Fruit fly (Drosophila melanogaster) whole organism, embryonic: ENCODE data around the gene CG43255.

ENCODE experiments used
- Aef1 ChIP-seq: fragments of 200-800 bp; sonication (Bioruptor generic); IDR thresholded peaks from 3 replicates; pipeline ENCODE4 v1.3.6; 2022; ENCODE audit warnings: missing biosample characterization, missing genetic modification characterization
- B-H1 ChIP-seq: fragments of 200-800 bp; sonication (Bioruptor generic); IDR thresholded peaks from 3 replicates; pipeline ENCODE4 v1.3.6; 2022; ENCODE audit warnings: missing biosample characterization, missing genetic modification characterization
- BtbVII ChIP-seq: fragments of 200-800 bp; sonication (Bioruptor generic); optimal IDR thresholded peaks from 3 replicates; lab custom pipeline; 2017; ENCODE audit warnings: missing biosample characterization, mild to moderate bottlenecking, missing genetic modification characterization
- CG10366 ChIP-seq: fragments of 200-800 bp; sonication (Bioruptor generic); IDR thresholded peaks from 2 replicates; pipeline ENCODE4 v1.3.6; 2022; ENCODE audit warnings: missing biosample characterization, missing genetic modification characterization
- CG11093 ChIP-seq: fragments of 200-800 bp; sonication (Bioruptor generic); IDR thresholded peaks from 3 replicates; pipeline ENCODE4 v1.3.6; 2022; ENCODE audit warnings: missing biosample characterization, missing genetic modification characterization
- CG11456 ChIP-seq: fragments of 200-800 bp; sonication (Bioruptor generic); IDR thresholded peaks from 3 replicates; pipeline ENCODE4 v1.3.6; 2022; ENCODE audit warnings: missing biosample characterization, missing genetic modification characterization
- CG12299 ChIP-seq: fragments of 200-800 bp; sonication (Bioruptor generic); optimal IDR thresholded peaks from 2 replicates; lab custom pipeline; 2018; ENCODE audit warnings: missing biosample characterization, mild to moderate bottlenecking, missing genetic modification characterization
- CG16813 ChIP-seq: fragments of 200-800 bp; sonication (Bioruptor generic); IDR thresholded peaks from 3 replicates; pipeline ENCODE4 v1.3.6; 2022; ENCODE audit warnings: missing biosample characterization, missing genetic modification characterization; ENCODE audit not compliant: partially characterized antibody
- CG18476 ChIP-seq: fragments of 200-800 bp; sonication (Bioruptor generic); optimal IDR thresholded peaks from 2 replicates; lab custom pipeline; 2016; ENCODE audit warnings: missing biosample characterization, mild to moderate bottlenecking, missing genetic modification characterization
- CG2199 ChIP-seq: fragments of 200-800 bp; sonication (Bioruptor generic); IDR thresholded peaks from 3 replicates; pipeline ENCODE4 v1.3.6; 2022; ENCODE audit warnings: missing biosample characterization, missing genetic modification characterization
- CG3407 ChIP-seq: fragments of 200-800 bp; sonication (Bioruptor generic); optimal IDR thresholded peaks from 2 replicates; lab custom pipeline; 2018; ENCODE audit warnings: missing biosample characterization, mild to moderate bottlenecking, missing genetic modification characterization
- CG4404 ChIP-seq: fragments of 200-800 bp; sonication (Bioruptor generic); IDR thresholded peaks from 2 replicates; pipeline ENCODE4 v1.3.6; 2022; ENCODE audit warnings: missing biosample characterization, missing genetic modification characterization
- CG4820 ChIP-seq: fragments of 200-800 bp; sonication (Bioruptor generic); optimal IDR thresholded peaks from 3 replicates; lab custom pipeline; 2016; ENCODE audit warnings: missing biosample characterization, missing genetic modification characterization
- CG6654 ChIP-seq: fragments of 200-800 bp; sonication (Bioruptor generic); optimal IDR thresholded peaks from 2 replicates; lab custom pipeline; 2017; ENCODE audit warnings: missing biosample characterization, mild to moderate bottlenecking, missing genetic modification characterization
- CG6689 ChIP-seq: fragments of 200-800 bp; sonication (Bioruptor generic); IDR thresholded peaks from 2 replicates; pipeline ENCODE4 v1.3.6; 2022; ENCODE audit warnings: missing biosample characterization, missing genetic modification characterization
- CG6854 ChIP-seq: fragments of 200-800 bp; sonication (Bioruptor generic); optimal IDR thresholded peaks from 3 replicates; lab custom pipeline; 2017; ENCODE audit warnings: missing biosample characterization, mild to moderate bottlenecking, missing genetic modification characterization
- CHES-1-like ChIP-seq: fragments of 200-800 bp; sonication (Bioruptor generic); optimal IDR thresholded peaks from 2 replicates; lab custom pipeline; 2016; ENCODE audit warnings: missing biosample characterization, missing genetic modification characterization
- Dip2 ChIP-seq: fragments of 200-800 bp; sonication (Bioruptor generic); IDR thresholded peaks from 2 replicates; pipeline ENCODE4 v1.3.6; 2022; ENCODE audit warnings: missing biosample characterization, missing genetic modification characterization
- E2f2 ChIP-seq: fragments of 200-800 bp; sonication (Bioruptor generic); IDR thresholded peaks from 2 replicates; pipeline ENCODE4 v1.3.6; 2022; ENCODE audit warnings: missing biosample characterization, missing genetic modification characterization
- Ets97D ChIP-seq: fragments of 200-800 bp; sonication (Bioruptor generic); optimal IDR thresholded peaks from 3 replicates; lab custom pipeline; 2016; ENCODE audit warnings: missing biosample characterization, missing genetic modification characterization
- Fer1 ChIP-seq: fragments of 200-800 bp; sonication (Bioruptor generic); optimal IDR thresholded peaks from 2 replicates; lab custom pipeline; 2017; ENCODE audit warnings: missing biosample characterization, mild to moderate bottlenecking, missing genetic modification characterization
- Hr39 ChIP-seq: fragments of >200 bp; optimal IDR thresholded peaks from 2 replicates; lab custom pipeline; 2017
- Lhr ChIP-seq: fragments of 200-800 bp; sonication (Bioruptor generic); optimal IDR thresholded peaks from 3 replicates; lab custom pipeline; 2017; ENCODE audit warnings: mild to moderate bottlenecking, missing biosample characterization, missing genetic modification reagents, missing genetic modification characterization
- MBD-R2 ChIP-seq: fragments of 200-800 bp; sonication (Bioruptor generic); IDR thresholded peaks from 2 replicates; pipeline ENCODE4 v1.3.6; 2022; ENCODE audit warnings: missing biosample characterization, missing genetic modification characterization
- Mad ChIP-seq: fragments of 200-800 bp; sonication (Bioruptor generic); optimal IDR thresholded peaks from 2 replicates; lab custom pipeline; 2016; ENCODE audit warnings: missing biosample characterization, missing genetic modification characterization
- Nf-YC ChIP-seq: fragments of 200-800 bp; optimal IDR thresholded peaks from 3 replicates; lab custom pipeline; 2019; ENCODE audit warnings: missing biosample characterization, mild to moderate bottlenecking, missing genetic modification characterization, moderate library complexity
- NfI ChIP-seq: fragments of 200-800 bp; sonication (Bioruptor generic); optimal IDR thresholded peaks from 3 replicates; lab custom pipeline; 2018; ENCODE audit warnings: missing biosample characterization, mild to moderate bottlenecking, missing genetic modification characterization, moderate library complexity
- Rfx ChIP-seq: fragments of 200-800 bp; sonication (Bioruptor generic); IDR thresholded peaks from 2 replicates; pipeline ENCODE4 v1.3.6; 2022; ENCODE audit warnings: missing biosample characterization, missing genetic modification characterization
- Sin3A ChIP-seq: fragments of >200 bp; optimal IDR thresholded peaks from 2 replicates; lab custom pipeline; 2018
- Ssrp ChIP-seq: fragments of 200-800 bp; sonication (Bioruptor generic); optimal IDR thresholded peaks from 2 replicates; lab custom pipeline; 2018; ENCODE audit warnings: missing biosample characterization, mild to moderate bottlenecking, missing genetic modification characterization, moderate library complexity
- TFAM ChIP-seq: fragments of 200-800 bp; sonication (Bioruptor generic); optimal IDR thresholded peaks from 2 replicates; lab custom pipeline; 2017; ENCODE audit warnings: missing biosample characterization, missing genetic modification characterization, inconsistent platforms
- ab ChIP-seq: fragments of 200-800 bp; sonication (Bioruptor generic); optimal IDR thresholded peaks from 2 replicates; lab custom pipeline; 2016; ENCODE audit warnings: missing biosample characterization, missing genetic modification characterization
- ash1 ChIP-seq: fragments of 200-800 bp; sonication (Bioruptor generic); optimal IDR thresholded peaks from 2 replicates; lab custom pipeline; 2018; ENCODE audit warnings: missing biosample characterization, mild to moderate bottlenecking, missing genetic modification characterization
- caup ChIP-seq: fragments of 200-800 bp; sonication (Bioruptor generic); optimal IDR thresholded peaks from 3 replicates; lab custom pipeline; 2017; ENCODE audit warnings: missing biosample characterization, mild to moderate bottlenecking, missing genetic modification characterization, moderate library complexity; ENCODE audit not compliant: severe bottlenecking
- chm ChIP-seq: fragments of 200-800 bp; sonication (Bioruptor generic); IDR thresholded peaks from 2 replicates; pipeline ENCODE4 v1.3.6; 2022; ENCODE audit warnings: missing biosample characterization, missing genetic modification characterization
- crc ChIP-seq: fragments of 200-800 bp; sonication (Bioruptor generic); optimal IDR thresholded peaks from 2 replicates; lab custom pipeline; 2016; ENCODE audit warnings: missing biosample characterization, missing genetic modification characterization
- croc ChIP-seq: fragments of 200-800 bp; sonication (Bioruptor generic); conservative IDR thresholded peaks from 3 replicates; pipeline ENCODE4 v1.3.6; 2022; ENCODE audit warnings: missing biosample characterization, missing genetic modification characterization
- dati ChIP-seq: fragments of 200-800 bp; sonication (Bioruptor generic); IDR thresholded peaks from 2 replicates; pipeline ENCODE4 v1.3.6; 2022; ENCODE audit warnings: missing biosample characterization, missing genetic modification characterization
- fd64A ChIP-seq: fragments of 200-800 bp; sonication (Bioruptor generic); optimal IDR thresholded peaks from 3 replicates; lab custom pipeline; 2018; ENCODE audit warnings: missing biosample characterization, mild to moderate bottlenecking, missing genetic modification characterization
- gcm ChIP-seq: fragments of 200-800 bp; sonication (Bioruptor generic); optimal IDR thresholded peaks from 2 replicates; lab custom pipeline; 2019; ENCODE audit warnings: missing biosample characterization, mild to moderate bottlenecking, missing genetic modification characterization, moderate library complexity
- gcm2 ChIP-seq: fragments of 200-800 bp; sonication (Bioruptor generic); optimal IDR thresholded peaks from 2 replicates; lab custom pipeline; 2016; ENCODE audit warnings: missing biosample characterization, missing genetic modification characterization
- gsb ChIP-seq: fragments of 200-800 bp; sonication (Bioruptor generic); IDR thresholded peaks from 2 replicates; pipeline ENCODE4 v1.3.6; 2022; ENCODE audit warnings: missing biosample characterization, missing genetic modification characterization
- inv ChIP-seq: fragments of 200-800 bp; sonication (Bioruptor generic); IDR thresholded peaks from 2 replicates; pipeline ENCODE4 v1.3.6; 2022; ENCODE audit warnings: missing biosample characterization, missing genetic modification characterization; ENCODE audit not compliant: partially characterized antibody
- kay ChIP-seq: fragments of 200-800 bp; sonication (Bioruptor generic); optimal IDR thresholded peaks from 2 replicates; lab custom pipeline; 2016; ENCODE audit warnings: missing biosample characterization, missing genetic modification characterization
- mam ChIP-seq: fragments of 200-800 bp; sonication (Bioruptor generic); optimal IDR thresholded peaks from 3 replicates; lab custom pipeline; 2016; ENCODE audit warnings: missing biosample characterization, missing genetic modification characterization
- pfk ChIP-seq: fragments of 200-800 bp; sonication (Bioruptor generic); optimal IDR thresholded peaks from 2 replicates; lab custom pipeline; 2018; ENCODE audit warnings: missing biosample characterization, mild to moderate bottlenecking, missing genetic modification characterization, moderate library complexity
- prd ChIP-seq, 3 experiments: fragments of >200 bp in 2 of 3; fragments of 200-800 bp in 1 of 3; sonication (Bioruptor generic) in 1 of 3; optimal IDR thresholded peaks in 2 of 3; IDR thresholded peaks in 1 of 3; 2 replicates in 2 of 3; 3 replicates in 1 of 3; pipeline versions ENCODE4 v1.3.6 to Lab custom; 2017 to 2022; ENCODE audit warnings: missing biosample characterization in 1 of 3, missing genetic modification characterization in 1 of 3
- pros ChIP-seq: fragments of 200-800 bp; sonication (Bioruptor generic); optimal IDR thresholded peaks from 3 replicates; lab custom pipeline; 2019; ENCODE audit warnings: missing biosample characterization, mild to moderate bottlenecking, missing genetic modification characterization, moderate library complexity
- trem ChIP-seq: fragments of 200-800 bp; optimal IDR thresholded peaks from 3 replicates; lab custom pipeline; 2019; ENCODE audit warnings: missing biosample characterization, mild to moderate bottlenecking, missing genetic modification characterization, moderate library complexity
- tup ChIP-seq: fragments of 200-800 bp; sonication (Bioruptor generic); optimal IDR thresholded peaks from 2 replicates; lab custom pipeline; 2016; ENCODE audit warnings: missing biosample characterization, mild to moderate bottlenecking, missing genetic modification characterization, moderate library complexity
- unc-4 ChIP-seq: fragments of 200-800 bp; sonication (Bioruptor generic); IDR thresholded peaks from 2 replicates; pipeline ENCODE4 v1.3.6; 2022; ENCODE audit warnings: missing biosample characterization, missing genetic modification characterization; ENCODE audit not compliant: partially characterized antibody

CG43255 gene

DNA sequence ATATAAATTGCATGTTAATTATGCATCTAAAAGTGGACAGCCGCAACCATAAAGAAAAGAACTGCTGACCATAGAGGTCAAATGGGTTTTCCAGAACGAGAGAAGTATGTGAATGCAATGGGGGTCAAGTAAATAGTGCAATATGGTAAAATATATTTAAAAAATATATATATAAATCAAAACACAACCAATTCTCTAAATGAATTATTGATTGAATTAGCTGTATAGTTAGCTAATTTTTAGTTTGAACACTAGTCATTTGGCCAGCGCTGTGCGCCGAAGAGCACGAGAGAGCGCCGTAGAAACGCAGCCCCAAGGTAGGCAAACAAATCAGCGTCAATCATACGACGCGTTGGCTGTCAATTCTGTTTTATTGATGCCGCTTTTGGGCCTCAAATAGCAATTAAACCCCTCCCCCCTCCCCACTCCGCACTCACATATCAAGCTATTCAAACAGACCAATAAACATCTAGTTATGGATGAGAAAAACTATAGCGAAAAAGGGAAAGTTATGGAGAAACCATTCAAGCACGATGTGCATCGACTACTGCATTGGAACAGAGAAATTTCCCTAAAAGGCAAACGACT is 44.7 kb upstream of the CG43255 start (continued):
- peak; percentile 67 for TF ChIP-seq CG12299 (tag; lab: Kevin White, UChicago)
- TF ChIP-seq CG11093 (GFP tag; lab: Robert Waterston, UW) = no peak; the same call in 1 of the 3 replicates
- TF ChIP-seq CG11456 (GFP tag; lab: Robert Waterston, UW) = peak; percentile 88
- TF ChIP-seq Ets97D (GFP tag; lab: Kevin White, UChicago) = no peak
- TF ChIP-seq caup (GFP tag; lab: Kevin White, UChicago) = peak; percentile 82
- no peak for TF ChIP-seq ab (GFP tag; lab: Kevin White, UChicago)
- TF ChIP-seq inv (GFP tag; lab: Robert Waterston, UW) = no peak
- peak; percentile 69 for TF ChIP-seq trem (tag; lab: Kevin White, UChicago)
- TF ChIP-seq pros (GFP tag; lab: Kevin White, UChicago) = no peak
- TF ChIP-seq NfI (GFP tag; lab: Kevin White, UChicago) = peak; percentile 76
- TF ChIP-seq Ssrp (tag; lab: Kevin White, UChicago) = peak; percentile 79
- peak; percentile 81; the same call in 1 of the 3 replicates for TF ChIP-seq CG2199 (GFP tag; lab: Robert Waterston, UW)
- TF ChIP-seq chm = peak; percentile 80; the same call in 1 of the 2 replicates
- no peak for TF ChIP-seq Sin3A (lab: Kevin White, UChicago)
- peak; percentile 59 for TF ChIP-seq MBD-R2 (GFP tag; lab: Robert Waterston, UW)
- peak; percentile 72 for TF ChIP-seq CG3407
- no peak for TF ChIP-seq ash1 (GFP tag; lab: Kevin White, UChicago)
- TF ChIP-seq E2f2 = peak; percentile 71
- peak; percentile 30 for TF ChIP-seq Lhr (GFP tag; lab: Kevin White, UChicago)
- TF ChIP-seq Dip2 (GFP tag; lab: Robert Waterston, UW) = no peak
- peak; percentile 53 for TF ChIP-seq CG6654 (GFP tag; lab: Kevin White, UChicago)
- peak; percentile 87 for TF ChIP-seq B-H1 (GFP tag; lab: Robert Waterston, UW)
- TF ChIP-seq BtbVII (GFP tag; lab: Kevin White, UChicago) = peak; percentile 78
- TF ChIP-seq CG4404 (GFP tag; lab: Robert Waterston, UW) = peak; percentile 50
- peak; percentile 88 for TF ChIP-seq CG6689
- no peak for TF ChIP-seq gcm2
- no peak for TF ChIP-seq pfk (GFP tag; lab: Kevin White, UChicago)
- TF ChIP-seq dati (GFP tag; lab: Robert Waterston, UW) = peak; percentile 64; the same call in 1 of the 2 replicates
- no peak for TF ChIP-seq tup
- no peak for TF ChIP-seq unc-4 (GFP tag; lab: Robert Waterston, UW)
- peak; percentile 79 for TF ChIP-seq gcm (GFP tag; lab: Kevin White, UChicago)
- TF ChIP-seq crc (GFP tag; lab: Kevin White, UChicago) = no peak
- TF ChIP-seq CG18476 (GFP tag; lab: Kevin White, UChicago) = peak; percentile 20
- TF ChIP-seq CG10366 (GFP tag; lab: Robert Waterston, UW) = peak; percentile 88
- TF ChIP-seq Rfx = peak; percentile 89
- TF ChIP-seq fd64A = peak; percentile 51
- TF ChIP-seq kay (GFP tag; lab: Kevin White, UChicago) = peak; percentile 64
- TF ChIP-seq prd (optimal IDR thresholded peaks at IDR 0.05; lab: Kevin White, UChicago) = no peak
- TF ChIP-seq prd (GFP tag; IDR thresholded peaks at IDR 0.05; lab: Robert Waterston, UW) = peak; percentile 92
- peak; percentile 16 for TF ChIP-seq Mad
- TF ChIP-seq Hr39 (lab: Kevin White, UChicago) = no peak
- TF ChIP-seq CHES-1-like (GFP tag; lab: Kevin White, UChicago) = no peak
- TF ChIP-seq Nf-YC = peak; percentile 50
- peak; percentile 72 for TF ChIP-seq CG4820 (GFP tag; lab: Kevin White, UChicago)
- TF ChIP-seq gsb (GFP tag; lab: Robert Waterston, UW) = peak; percentile 81
- TF ChIP-seq Fer1 (GFP tag; lab: Kevin White, UChicago) = peak; percentile 86
- TF ChIP-seq Aef1 (GFP tag; lab: Robert Waterston, UW) = peak; percentile 79
- TF ChIP-seq CG6854 (GFP tag; lab: Kevin White, UChicago) = peak; percentile 75
- no peak for TF ChIP-seq CG16813
- no peak for TF ChIP-seq TFAM (GFP tag; lab: Kevin White, UChicago)
- peak; percentile 26 for TF ChIP-seq mam (GFP tag; lab: Kevin White, UChicago)
- peak; percentile 77 for TF ChIP-seq croc
